Worm (Caenorhabditis elegans) whole organism, L3 larva: ENCODE results near the gene ent-4.

Source experiments
- elt-1 ChIP-seq: fragments of 150-350 bp; optimal IDR thresholded peaks from 2 replicates; lab custom pipeline; 2014; ENCODE audit warnings: missing biosample characterization, missing genetic modification characterization
- eor-1 ChIP-seq, 2 experiments: fragments of 150-350 bp; optimal IDR thresholded peaks; 2 replicates each; lab custom pipeline; 2014 to 2018; ENCODE audit warnings: missing biosample characterization in 2 of 2, missing genetic modification characterization in 2 of 2
- fkh-10 ChIP-seq: sonication (generic microtip); optimal IDR thresholded peaks from 2 replicates; lab custom pipeline; 2017; ENCODE audit warnings: missing biosample characterization, missing genetic modification reagents, missing genetic modification characterization
- nfya-1 ChIP-seq: sonication (generic microtip); optimal IDR thresholded peaks from 2 replicates; lab custom pipeline; 2017; ENCODE audit warnings: missing genetic modification characterization, mild to moderate bottlenecking, missing compliant biosample characterization, antibody characterized with exemption, moderate library complexity; ENCODE audit not compliant: insufficient read depth
- nhr-23 ChIP-seq: fragments of 150-350 bp; optimal IDR thresholded peaks from 2 replicates; lab custom pipeline; 2014; ENCODE audit warnings: missing biosample characterization, missing genetic modification reagents, missing genetic modification characterization

DNA sequence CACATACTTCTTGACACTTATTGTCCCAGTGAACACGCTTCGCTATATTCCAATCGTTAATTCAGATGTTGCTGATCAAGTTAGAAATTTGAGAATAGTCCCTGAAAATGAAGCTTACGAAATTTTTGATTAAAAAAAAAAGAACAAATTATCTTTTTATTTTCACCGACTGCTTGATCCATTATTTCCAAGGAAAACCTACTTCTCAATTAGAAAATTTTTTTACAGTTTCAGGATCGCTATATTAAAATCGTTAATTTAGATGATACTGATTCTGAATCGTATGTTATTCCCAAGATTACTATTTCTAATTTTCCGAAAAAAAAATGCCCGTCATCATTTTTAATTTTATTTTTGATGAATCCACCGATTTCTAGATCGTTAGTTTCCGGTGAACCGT is 28.1 kb upstream of the ent-4 start, which contains the start of gene T23G4.127:
- TF ChIP-seq nhr-23 (tag; lab: Kevin White, UChicago) (no peak), eor-1 (tag; optimal IDR thresholded peaks at IDR 0.05; lab: Kevin White, UChicago) (no peak), fkh-10 (GFP tag; lab: Kevin White, UChicago) (no peak), nfya-1 (tag; lab: Kevin White, UChicago) (no peak), elt-1 (no peak)
